Worm (Caenorhabditis elegans) whole organism, late embryonic: Measurements from ENCODE around the gene nhr-90.

Experiments
- C08G9.2 ChIP-seq: sonication (generic microtip); optimal IDR thresholded peaks from 2 replicates; lab custom pipeline; 2016; ENCODE audit warnings: mild to moderate bottlenecking, missing genetic modification characterization, moderate library complexity, missing compliant biosample characterization
- ceh-18 ChIP-seq: sonication (generic microtip); optimal IDR thresholded peaks from 2 replicates; lab custom pipeline; 2016; ENCODE audit warnings: missing genetic modification characterization, missing compliant biosample characterization
- ceh-2 ChIP-seq: sonication (generic microtip); optimal IDR thresholded peaks from 2 replicates; lab custom pipeline; 2016; ENCODE audit warnings: missing genotype, missing genetic modification characterization, missing compliant biosample characterization
- ceh-30 ChIP-seq: fragments of 150-350 bp; optimal IDR thresholded peaks from 2 replicates; lab custom pipeline; 2014; ENCODE audit warnings: missing biosample characterization, missing genetic modification characterization
- ceh-31 ChIP-seq: sonication (generic microtip); optimal IDR thresholded peaks from 2 replicates; lab custom pipeline; 2016; ENCODE audit warnings: missing genetic modification characterization, missing compliant biosample characterization
- ceh-34 ChIP-seq: sonication (generic microtip); optimal IDR thresholded peaks from 2 replicates; lab custom pipeline; 2016; ENCODE audit warnings: mild to moderate bottlenecking, missing genetic modification characterization, missing compliant biosample characterization
- ceh-45 ChIP-seq: fragments of 200-800 bp; sonication (Bioruptor generic); IDR thresholded peaks from 2 replicates; pipeline ENCODE4 v1.3.6; 2022; ENCODE audit warnings: missing genetic modification reagents, missing genetic modification characterization, missing compliant biosample characterization
- ceh-48 ChIP-seq: sonication (generic microtip); optimal IDR thresholded peaks from 2 replicates; lab custom pipeline; 2016; ENCODE audit warnings: missing genetic modification characterization, inconsistent platforms, missing compliant biosample characterization
- ceh-6 ChIP-seq: fragments of 200-800 bp; sonication (Bioruptor generic); optimal IDR thresholded peaks from 2 replicates; lab custom pipeline; 2018; ENCODE audit warnings: mild to moderate bottlenecking, missing genetic modification characterization, missing compliant biosample characterization
- ceh-9 ChIP-seq: sonication (generic microtip); optimal IDR thresholded peaks from 2 replicates; lab custom pipeline; 2016; ENCODE audit warnings: mild to moderate bottlenecking, missing genetic modification characterization, inconsistent platforms, missing compliant biosample characterization
- ets-4 ChIP-seq: sonication (generic microtip); optimal IDR thresholded peaks from 2 replicates; lab custom pipeline; 2016; ENCODE audit warnings: missing genetic modification characterization, missing compliant biosample characterization
- fkh-10 ChIP-seq: fragments of 150-350 bp; optimal IDR thresholded peaks from 2 replicates; lab custom pipeline; 2014; ENCODE audit warnings: missing biosample characterization, missing genetic modification reagents, missing genetic modification characterization
- gmeb-2 ChIP-seq: sonication (generic microtip); optimal IDR thresholded peaks from 2 replicates; lab custom pipeline; 2016; ENCODE audit warnings: missing genetic modification characterization, inconsistent platforms, missing compliant biosample characterization
- hlh-15 ChIP-seq: sonication (generic microtip); optimal IDR thresholded peaks from 2 replicates; lab custom pipeline; 2016; ENCODE audit warnings: missing genetic modification characterization, missing compliant biosample characterization
- hlh-8 ChIP-seq: sonication (generic microtip); optimal IDR thresholded peaks from 2 replicates; lab custom pipeline; 2016; ENCODE audit warnings: missing genotype, missing genetic modification characterization, missing compliant biosample characterization
- lin-11 ChIP-seq: fragments of 200-800 bp; sonication (Bioruptor generic); optimal IDR thresholded peaks from 2 replicates; lab custom pipeline; 2018; ENCODE audit warnings: mild to moderate bottlenecking, missing genetic modification characterization, missing compliant biosample characterization
- nhr-11 ChIP-seq: fragments of 150-350 bp; optimal IDR thresholded peaks from 2 replicates; lab custom pipeline; 2014; ENCODE audit warnings: missing biosample characterization, missing genetic modification characterization
- nhr-232 ChIP-seq: sonication (generic microtip); optimal IDR thresholded peaks from 2 replicates; lab custom pipeline; 2016; ENCODE audit warnings: missing genetic modification characterization, missing compliant biosample characterization
- npax-4 ChIP-seq: sonication (generic microtip); optimal IDR thresholded peaks from 2 replicates; lab custom pipeline; 2016; ENCODE audit warnings: missing genetic modification characterization, missing compliant biosample characterization
- odd-2 ChIP-seq: sonication (generic microtip); optimal IDR thresholded peaks from 2 replicates; lab custom pipeline; 2017; ENCODE audit warnings: antibody characterized with exemption, mild to moderate bottlenecking, missing genetic modification characterization, missing compliant biosample characterization
- pag-3 ChIP-seq: sonication (generic microtip); optimal IDR thresholded peaks from 2 replicates; lab custom pipeline; 2016; ENCODE audit warnings: missing compliant biosample characterization, missing genetic modification characterization, borderline replicate concordance
- pat-9 ChIP-seq: fragments of 200-800 bp; sonication (Bioruptor generic); optimal IDR thresholded peaks from 2 replicates; lab custom pipeline; 2018; ENCODE audit warnings: mild to moderate bottlenecking, missing genetic modification characterization, moderate library complexity, missing compliant biosample characterization
- pax-1 ChIP-seq: fragments of 150-350 bp; optimal IDR thresholded peaks from 2 replicates; lab custom pipeline; 2014; ENCODE audit warnings: missing biosample characterization, missing genetic modification characterization
- pha-2 ChIP-seq: sonication (generic microtip); optimal IDR thresholded peaks from 2 replicates; lab custom pipeline; 2017; ENCODE audit warnings: mild to moderate bottlenecking, missing genetic modification characterization, missing compliant biosample characterization
- ref-2 ChIP-seq: sonication (generic microtip); optimal IDR thresholded peaks from 2 replicates; lab custom pipeline; 2016; ENCODE audit warnings: missing genetic modification characterization, missing compliant biosample characterization
- rnt-1 ChIP-seq: sonication (generic microtip); optimal IDR thresholded peaks from 2 replicates; lab custom pipeline; 2016; ENCODE audit warnings: missing genetic modification characterization, missing compliant biosample characterization
- sdc-2 ChIP-seq: sonication (generic microtip); optimal IDR thresholded peaks from 2 replicates; lab custom pipeline; 2016; ENCODE audit warnings: missing genotype, missing genetic modification characterization, missing compliant biosample characterization
- sox-2 ChIP-seq: fragments of 200-800 bp; sonication (Bioruptor generic); IDR thresholded peaks from 2 replicates; pipeline ENCODE4 v1.3.6; 2022; ENCODE audit warnings: missing genetic modification reagents, missing genetic modification characterization, missing compliant biosample characterization
- sox-4 ChIP-seq: sonication (generic microtip); optimal IDR thresholded peaks from 2 replicates; lab custom pipeline; 2017; ENCODE audit warnings: mild to moderate bottlenecking, missing genetic modification characterization, inconsistent platforms, missing compliant biosample characterization
- syd-9 ChIP-seq: sonication (generic microtip); optimal IDR thresholded peaks from 2 replicates; lab custom pipeline; 2016; ENCODE audit warnings: mild to moderate bottlenecking, missing genetic modification characterization, moderate library complexity, missing compliant biosample characterization
- tbx-2 ChIP-seq: sonication (generic microtip); optimal IDR thresholded peaks from 2 replicates; lab custom pipeline; 2016; ENCODE audit warnings: missing genetic modification characterization, missing compliant biosample characterization
- ttx-3 ChIP-seq: sonication (generic microtip); optimal IDR thresholded peaks from 2 replicates; lab custom pipeline; 2016; ENCODE audit warnings: missing genetic modification reagents, missing genetic modification characterization, missing compliant biosample characterization
- unc-3 ChIP-seq, 2 experiments: fragments of 200-800 bp in 1 of 2; sonication (Bioruptor generic) in 1 of 2; sonication (generic microtip) in 1 of 2; conservative IDR thresholded peaks in 1 of 2; optimal IDR thresholded peaks in 1 of 2; 2 replicates each; pipeline versions ENCODE4 v1.3.6 to Lab custom; 2016 to 2022; ENCODE audit warnings: missing compliant biosample characterization in 2 of 2, missing genetic modification characterization in 2 of 2, missing genetic modification reagents in 1 of 2
- unc-42 ChIP-seq: sonication (generic microtip); optimal IDR thresholded peaks from 2 replicates; lab custom pipeline; 2016; ENCODE audit warnings: missing genotype, missing genetic modification characterization, missing compliant biosample characterization
- unc-55 ChIP-seq: sonication (generic microtip); optimal IDR thresholded peaks from 2 replicates; lab custom pipeline; 2017; ENCODE audit warnings: missing biosample characterization, missing genetic modification reagents, missing genetic modification characterization
- unc-86 ChIP-seq: sonication (generic microtip); optimal IDR thresholded peaks from 2 replicates; lab custom pipeline; 2016; ENCODE audit warnings: missing genetic modification characterization, missing compliant biosample characterization
- ztf-16 ChIP-seq: sonication (generic microtip); optimal IDR thresholded peaks from 2 replicates; lab custom pipeline; 2017; ENCODE audit warnings: missing genetic modification characterization, missing compliant biosample characterization

The nhr-90 gene

ce11 chrV:587818-588217, 22.5 kb upstream of the nhr-90 start, which contains the start of gene K06H6.1:
Gene K06H6.1, plus strand, starts transcription at chrV:588118.
- TF ChIP-seq odd-2, result no peak

DNA sequence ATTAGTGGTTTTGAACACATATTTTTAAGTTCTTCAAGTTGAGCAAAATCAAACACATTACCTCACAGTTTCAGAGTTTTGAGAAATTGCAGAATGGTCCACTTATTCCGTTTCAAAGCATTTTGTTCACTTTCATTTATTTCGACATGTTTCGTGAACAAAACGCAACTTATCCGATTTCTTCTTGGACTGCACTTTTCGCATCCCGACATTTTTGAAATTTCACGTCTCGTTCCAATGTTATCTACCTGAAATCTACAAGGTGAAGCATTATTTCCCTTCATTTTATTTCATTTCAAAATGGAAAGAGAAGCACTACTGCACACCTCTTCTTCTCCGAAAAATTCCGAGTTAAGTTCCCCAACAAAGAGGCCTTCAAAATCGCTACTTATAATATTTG, 20.1 kb upstream of the nhr-90 start, which contains the start of gene ZK488.6:
Gene ZK488.6, plus strand, starts transcription at position 301 of the 400 bp plus-strand sequence.
- TF ChIP-seq ets-4 (tag; lab: Kevin White, UChicago) (no peak), ceh-48 (no peak), tbx-2 (no peak), rnt-1 (tag; lab: Kevin White, UChicago) (no peak), hlh-15 (tag; lab: Kevin White, UChicago) (no peak), nhr-11 (tag; lab: Kevin White, UChicago) (no peak), ceh-31 (tag; lab: Kevin White, UChicago) (no peak), C08G9.2 (no peak), pha-2 (no peak), ztf-16 (tag; lab: Kevin White, UChicago) (no peak), unc-42 (tag; lab: Kevin White, UChicago) (no peak), ceh-30 (tag; lab: Kevin White, UChicago) (no peak), sox-2 (GFP tag; lab: Robert Waterston, UW) (no peak), fkh-10 (GFP tag; lab: Kevin White, UChicago) (no peak), nhr-232 (no peak), ceh-2 (tag; lab: Kevin White, UChicago) (no peak), lin-11 (tag; lab: Kevin White, UChicago) (no peak)

ce11 chrV:592959-593358, 17.4 kb upstream of the nhr-90 start, which contains the start of gene ZK488.5:
Gene ZK488.5, plus strand, starts transcription at chrV:593259.
- TF ChIP-seq rnt-1 (tag; lab: Kevin White, UChicago), result no peak
- TF ChIP-seq fkh-10 (GFP tag; lab: Kevin White, UChicago), result no peak
- TF ChIP-seq sox-4, result no peak
- no peak for TF ChIP-seq nhr-11 (tag; lab: Kevin White, UChicago)
- TF ChIP-seq hlh-8 (tag; lab: Kevin White, UChicago), result no peak
- TF ChIP-seq npax-4 (tag; lab: Kevin White, UChicago), result no peak
- no peak for TF ChIP-seq ceh-34
- TF ChIP-seq ref-2 (tag; lab: Kevin White, UChicago), result no peak
- TF ChIP-seq ceh-9 (tag; lab: Kevin White, UChicago), result no peak
- TF ChIP-seq pat-9 (tag; lab: Kevin White, UChicago), result no peak
- no peak for TF ChIP-seq unc-3 (GFP tag; conservative IDR thresholded peaks at IDR 0.05; lab: Robert Waterston, UW)
- TF ChIP-seq unc-3 (tag; optimal IDR thresholded peaks at IDR 0.05; lab: Kevin White, UChicago), result no peak
- TF ChIP-seq ets-4 (tag; lab: Kevin White, UChicago), result no peak
- no peak for TF ChIP-seq pag-3 (tag; lab: Kevin White, UChicago)
- TF ChIP-seq unc-55 (GFP tag; lab: Kevin White, UChicago), result no peak
- TF ChIP-seq, all 69 proteins: peak for 0

ce11 chrV:596923-597322, 13.4 kb upstream of the nhr-90 start:
- no peak for TF ChIP-seq pax-1 (tag; lab: Kevin White, UChicago)
- TF ChIP-seq ceh-45, result no peak
- TF ChIP-seq ceh-31 (tag; lab: Kevin White, UChicago), result no peak
- no peak for TF ChIP-seq ttx-3 (tag; lab: Kevin White, UChicago)
- no peak for TF ChIP-seq C08G9.2
- no peak for TF ChIP-seq unc-86 (tag; lab: Kevin White, UChicago)
- no peak for TF ChIP-seq unc-3 (GFP tag; conservative IDR thresholded peaks at IDR 0.05; lab: Robert Waterston, UW)
- TF ChIP-seq unc-3 (tag; optimal IDR thresholded peaks at IDR 0.05; lab: Kevin White, UChicago), result no peak
- no peak for TF ChIP-seq ceh-18 (tag; lab: Kevin White, UChicago)
- no peak for TF ChIP-seq syd-9 (tag; lab: Kevin White, UChicago)
- TF ChIP-seq sdc-2 (tag; lab: Kevin White, UChicago), result no peak
- TF ChIP-seq sox-2 (GFP tag; lab: Robert Waterston, UW), result no peak
- TF ChIP-seq ceh-6 (GFP tag; lab: Kevin White, UChicago), result no peak
- no peak for TF ChIP-seq hlh-8 (tag; lab: Kevin White, UChicago)
- no peak for TF ChIP-seq tbx-2
- TF ChIP-seq gmeb-2 (tag; lab: Kevin White, UChicago), result no peak
- TF ChIP-seq, all 69 proteins: peak for 0
